Fruit fly (Drosophila melanogaster) whole organism, wandering third instar larva: ENCODE measurements around the gene sofe.

Source experiments
- Abd-B ChIP-seq: fragments of >200 bp; optimal IDR thresholded peaks from 2 replicates; lab custom pipeline; 2017; ENCODE audit warnings: missing biosample characterization, missing genetic modification characterization
- CG32264 ChIP-seq: fragments of 200-800 bp; sonication (Bioruptor generic); optimal IDR thresholded peaks from 2 replicates; lab custom pipeline; 2016; ENCODE audit warnings: missing biosample characterization, missing genetic modification characterization
- CG9705 ChIP-seq: fragments of 200-800 bp; sonication (Bioruptor generic); optimal IDR thresholded peaks from 2 replicates; lab custom pipeline; 2018; ENCODE audit warnings: missing biosample characterization, mild to moderate bottlenecking, missing genetic modification characterization
- CrebA ChIP-seq: fragments of 200-800 bp; sonication (Bioruptor generic); optimal IDR thresholded peaks from 2 replicates; lab custom pipeline; 2016; ENCODE audit warnings: missing biosample characterization, mild to moderate bottlenecking, missing genetic modification characterization, borderline replicate concordance
- Dfd ChIP-seq: fragments of >200 bp; optimal IDR thresholded peaks from 2 replicates; lab custom pipeline; 2017; ENCODE audit warnings: missing biosample characterization, missing genetic modification characterization
- Dif ChIP-seq: fragments of 200-275, 200-300 bp; sonication (Bioruptor generic); optimal IDR thresholded peaks from 2 replicates; lab custom pipeline; 2018; ENCODE audit warnings: missing biosample characterization, missing genetic modification characterization; ENCODE audit not compliant: partially characterized antibody
- GATAd ChIP-seq: sonication (Bioruptor generic); optimal IDR thresholded peaks from 2 replicates; lab custom pipeline; 2016; ENCODE audit warnings: missing biosample characterization, missing genetic modification characterization
- HLH106 ChIP-seq: fragments of 200-800 bp; optimal IDR thresholded peaks from 3 replicates; lab custom pipeline; 2019; ENCODE audit warnings: missing biosample characterization, mild to moderate bottlenecking, missing genetic modification characterization, moderate library complexity
- Hnf4 ChIP-seq: fragments of 200-800 bp; sonication (Bioruptor generic); optimal IDR thresholded peaks from 2 replicates; lab custom pipeline; 2016; ENCODE audit warnings: missing biosample characterization, mild to moderate bottlenecking, missing genetic modification characterization
- Hr78 ChIP-seq: fragments of >200 bp; optimal IDR thresholded peaks from 2 replicates; lab custom pipeline; 2017; ENCODE audit warnings: missing biosample characterization, missing genetic modification characterization
- Hr83 ChIP-seq: fragments of 200-300 bp; sonication (Bioruptor generic); optimal IDR thresholded peaks from 2 replicates; lab custom pipeline; 2016; ENCODE audit warnings: missing biosample characterization, mild to moderate bottlenecking, missing genetic modification characterization, moderate library complexity; ENCODE audit not compliant: poor library complexity, severe bottlenecking
- Jra ChIP-seq: sonication (Bioruptor generic); optimal IDR thresholded peaks from 2 replicates; lab custom pipeline; 2016; ENCODE audit warnings: missing biosample characterization, missing genetic modification characterization
- Mio ChIP-seq: sonication (Bioruptor generic); optimal IDR thresholded peaks from 2 replicates; lab custom pipeline; 2016; ENCODE audit warnings: missing biosample characterization, missing genetic modification characterization
- Myc ChIP-seq: fragments of >200 bp; optimal IDR thresholded peaks from 2 replicates; lab custom pipeline; 2017
- N ChIP-seq: fragments of >200 bp; optimal IDR thresholded peaks from 2 replicates; lab custom pipeline; 2018; ENCODE audit warnings: missing biosample characterization, missing external identifiers, missing genetic modification characterization
- OdsH ChIP-seq: fragments of 200-800 bp; sonication (Bioruptor generic); optimal IDR thresholded peaks from 2 replicates; lab custom pipeline; 2016; ENCODE audit warnings: missing biosample characterization, mild to moderate bottlenecking, missing genetic modification characterization
- Rel ChIP-seq, 2 experiments: fragments of 200-800 bp; sonication (Bioruptor generic) in 1 of 2; optimal IDR thresholded peaks; 2 replicates in 1 of 2; 3 replicates in 1 of 2; lab custom pipeline; 2016 to 2019; ENCODE audit warnings: mild to moderate bottlenecking in 2 of 2, missing biosample characterization in 2 of 2, missing genetic modification characterization in 2 of 2, moderate library complexity in 1 of 2
- Sp1 ChIP-seq: fragments of 200-800 bp; sonication (Bioruptor generic); optimal IDR thresholded peaks from 3 replicates; lab custom pipeline; 2019; ENCODE audit warnings: missing biosample characterization, mild to moderate bottlenecking, missing genetic modification characterization, moderate library complexity
- Vsx2 ChIP-seq: fragments of 200-300, 225-300 bp; sonication (Bioruptor generic); optimal IDR thresholded peaks from 2 replicates; lab custom pipeline; 2018; ENCODE audit warnings: missing biosample characterization, missing genetic modification characterization; ENCODE audit not compliant: partially characterized antibody
- br ChIP-seq: fragments of 200-800 bp; sonication (Bioruptor generic); optimal IDR thresholded peaks from 2 replicates; lab custom pipeline; 2016; ENCODE audit warnings: missing biosample characterization, missing genetic modification characterization
- brk ChIP-seq: fragments of 200-800 bp; sonication (Bioruptor generic); optimal IDR thresholded peaks from 2 replicates; lab custom pipeline; 2016; ENCODE audit warnings: missing biosample characterization, mild to moderate bottlenecking, missing genetic modification characterization
- dl ChIP-seq, 2 experiments: fragments of 175-275, 200-275 bp in 1 of 2; fragments of 200-275 bp in 1 of 2; sonication (Bioruptor generic); optimal IDR thresholded peaks; lab custom pipeline; 2018; ENCODE audit warnings: mild to moderate bottlenecking in 2 of 2, missing biosample characterization in 2 of 2, missing genetic modification characterization in 2 of 2, moderate library complexity in 2 of 2; ENCODE audit not compliant: partially characterized antibody in 2 of 2, insufficient read depth in 1 of 2
- dmrt93B ChIP-seq: fragments of 200-800 bp; sonication (Bioruptor generic); optimal IDR thresholded peaks from 2 replicates; lab custom pipeline; 2018; ENCODE audit warnings: missing biosample characterization, mild to moderate bottlenecking, missing genetic modification characterization
- dsf ChIP-seq: sonication (Bioruptor generic); optimal IDR thresholded peaks from 2 replicates; lab custom pipeline; 2016; ENCODE audit warnings: missing biosample characterization, missing genetic modification characterization, borderline replicate concordance
- ey ChIP-seq: fragments of 200-800 bp; sonication (Bioruptor generic); optimal IDR thresholded peaks from 2 replicates; lab custom pipeline; 2016; ENCODE audit warnings: missing biosample characterization, missing genetic modification characterization
- foxo ChIP-seq, 2 experiments: fragments of 200-800 bp; sonication (Bioruptor generic); optimal IDR thresholded peaks; 2 replicates in 1 of 2; 3 replicates in 1 of 2; lab custom pipeline; 2016 to 2017; ENCODE audit warnings: missing biosample characterization in 2 of 2, missing genetic modification characterization in 2 of 2
- fru ChIP-seq: fragments of 200-800 bp; sonication (Bioruptor generic); optimal IDR thresholded peaks from 3 replicates; lab custom pipeline; 2016; ENCODE audit warnings: missing biosample characterization, mild to moderate bottlenecking, missing genetic modification characterization
- h ChIP-seq: fragments of 200-800 bp; sonication (Bioruptor generic); optimal IDR thresholded peaks from 3 replicates; lab custom pipeline; 2016; ENCODE audit warnings: missing biosample characterization, mild to moderate bottlenecking, missing genetic modification characterization
- jim ChIP-seq: fragments of 175-275, 200-325 bp; sonication (Bioruptor generic); optimal IDR thresholded peaks from 2 replicates; lab custom pipeline; 2016; ENCODE audit warnings: missing biosample characterization, mild to moderate bottlenecking, missing genetic modification characterization
- lola ChIP-seq: fragments of >200 bp; optimal IDR thresholded peaks from 2 replicates; lab custom pipeline; 2017; ENCODE audit warnings: missing biosample characterization, missing genetic modification characterization
- pan ChIP-seq: fragments of >200 bp; optimal IDR thresholded peaks from 2 replicates; lab custom pipeline; 2017
- psq ChIP-seq: fragments of 200-800 bp; sonication (Bioruptor generic); optimal IDR thresholded peaks from 3 replicates; lab custom pipeline; 2017; ENCODE audit warnings: missing biosample characterization, mild to moderate bottlenecking, missing genetic modification characterization, moderate library complexity
- rgr ChIP-seq: fragments of 200-800 bp; sonication (Bioruptor generic); optimal IDR thresholded peaks from 3 replicates; lab custom pipeline; 2016; ENCODE audit warnings: missing biosample characterization, mild to moderate bottlenecking, missing genetic modification characterization
- sage ChIP-seq: fragments of 200-800 bp; sonication (Bioruptor generic); optimal IDR thresholded peaks from 2 replicates; lab custom pipeline; 2016; ENCODE audit warnings: missing biosample characterization, mild to moderate bottlenecking, missing genetic modification characterization
- sv ChIP-seq: fragments of 200-800 bp; sonication (Bioruptor generic); optimal IDR thresholded peaks from 3 replicates; lab custom pipeline; 2016; ENCODE audit warnings: missing biosample characterization, missing genetic modification characterization
- tai ChIP-seq: sonication (Bioruptor generic); optimal IDR thresholded peaks from 2 replicates; lab custom pipeline; 2016; ENCODE audit warnings: missing biosample characterization, missing genetic modification characterization
- usp ChIP-seq: fragments of >200 bp; optimal IDR thresholded peaks from 2 replicates; lab custom pipeline; 2017; ENCODE audit warnings: missing biosample characterization, missing genetic modification characterization
- woc ChIP-seq: sonication (Bioruptor generic); optimal IDR thresholded peaks from 2 replicates; lab custom pipeline; 2016; ENCODE audit warnings: missing biosample characterization, mild to moderate bottlenecking, missing genetic modification characterization

sofe gene

DNA sequence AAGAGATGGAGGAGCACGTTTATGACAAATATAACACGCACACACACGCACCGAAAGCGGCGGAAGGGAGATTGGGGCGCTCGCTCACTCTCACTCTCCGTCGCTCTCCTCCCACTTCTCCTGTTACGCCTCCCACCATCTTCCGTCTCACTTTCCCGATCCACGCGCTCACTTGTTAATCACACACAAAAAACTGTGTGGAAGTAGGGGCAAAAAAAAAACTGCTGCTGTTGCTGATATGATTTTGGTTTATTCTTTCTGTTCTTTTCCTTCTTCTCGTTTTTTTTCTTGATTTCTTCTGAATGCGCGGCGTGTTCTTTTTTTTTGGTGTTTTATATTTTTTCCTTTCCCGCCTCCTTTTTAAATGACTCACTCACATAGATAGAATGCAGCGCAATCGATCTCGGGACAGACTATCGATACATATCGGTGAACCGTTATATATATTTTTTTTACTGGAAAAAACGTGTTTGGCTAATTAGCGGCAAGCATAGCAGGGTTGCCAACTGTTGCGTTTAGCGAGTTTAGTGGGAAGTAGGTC lies 51.5 kb downstream of the sofe start:
- TF ChIP-seq GATAd (GFP tag; lab: Kevin White, UChicago) (no peak), Abd-B (GFP tag; lab: Kevin White, UChicago) (no peak), CrebA (GFP tag; lab: Kevin White, UChicago) (peak; percentile 93), woc (GFP tag; lab: Kevin White, UChicago) (no peak), CG9705 (GFP tag; lab: Kevin White, UChicago) (no peak), Hr83 (GFP tag; lab: Kevin White, UChicago) (no peak), sv (GFP tag; lab: Kevin White, UChicago) (no peak), usp (GFP tag; lab: Kevin White, UChicago) (no peak), Hr78 (GFP tag; lab: Kevin White, UChicago) (no peak), Jra (peak; percentile 23), N (GFP tag; lab: Kevin White, UChicago) (no peak), brk (GFP tag; lab: Kevin White, UChicago) (no peak), foxo (GFP tag; optimal IDR thresholded peaks at IDR 0.05; lab: Kevin White, UChicago) (peak in 1 of 2 experiments; percentile 13), CG32264 (GFP tag; lab: Kevin White, UChicago) (peak; percentile 16), Vsx2 (GFP tag; lab: Kevin White, UChicago) (peak; percentile 96), fru (GFP tag; lab: Kevin White, UChicago) (peak; percentile 10), br (GFP tag; lab: Kevin White, UChicago) (peak; percentile 51), tai (GFP tag; lab: Kevin White, UChicago) (no peak), Myc (no peak), h (peak; percentile 83), jim (peak; percentile 88), dsf (GFP tag; lab: Kevin White, UChicago) (no peak), OdsH (GFP tag; lab: Kevin White, UChicago) (peak; percentile 11), rgr (GFP tag; lab: Kevin White, UChicago) (no peak), Dfd (GFP tag; lab: Kevin White, UChicago) (no peak), lola (GFP tag; lab: Kevin White, UChicago) (no peak), dl (GFP tag; optimal IDR thresholded peaks at IDR 0.05; lab: Kevin White, UChicago; ENCODE audit: insufficient read depth in 1 of 2, partially characterized antibody in 2 of 2) (peak; percentile 65 to 73), pan (lab: Kevin White, UChicago) (no peak), Dif (GFP tag; lab: Kevin White, UChicago) (peak; percentile 63), dmrt93B (peak; percentile 17), Hnf4 (GFP tag; lab: Kevin White, UChicago) (peak; percentile 13), sage (GFP tag; lab: Kevin White, UChicago) (peak; percentile 68), HLH106 (tag; lab: Kevin White, UChicago) (peak; percentile 7), Rel (GFP tag; optimal IDR thresholded peaks at IDR 0.05; lab: Kevin White, UChicago) (peak; percentile 69), Rel (tag; optimal IDR thresholded peaks at IDR 0.05; lab: Kevin White, UChicago) (peak; percentile 76), ey (no peak), psq (GFP tag; lab: Kevin White, UChicago) (peak; percentile 95), Mio (peak; percentile 6), Sp1 (GFP tag; lab: Kevin White, UChicago) (peak; percentile 86)
- TF ChIP-seq, all 38 proteins: peak for 20
